Fruit fly (Drosophila melanogaster): ENCODE results near the gene Boh1.

DNA sequence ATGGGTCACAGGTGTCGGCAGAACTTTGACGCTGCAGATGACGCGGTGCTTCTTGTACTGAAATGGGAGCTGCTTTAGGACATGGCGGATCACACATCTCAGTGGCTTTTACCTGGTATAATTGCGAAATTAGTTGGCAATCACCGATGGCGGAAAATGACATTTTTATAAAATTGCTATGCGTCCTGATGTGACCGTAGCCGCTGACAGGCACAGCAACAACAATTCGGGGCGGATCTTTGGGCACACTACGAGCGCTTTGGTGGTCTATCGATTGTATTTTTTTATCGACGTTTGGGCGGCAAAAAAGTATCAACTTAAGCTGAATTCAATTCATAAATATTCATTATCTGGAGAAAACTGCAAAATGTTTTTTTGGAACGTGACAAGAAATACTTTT is 34.6 kb upstream of the Boh1 start, which contains the start of gene CG4951:
- no peak for TF ChIP-seq CG8159 (tag; optimal IDR thresholded peaks at IDR 0.05)
- no peak for TF ChIP-seq Pif1A (GFP tag; optimal IDR thresholded peaks at IDR 0.05)
- TF ChIP-seq CG10348 (GFP tag; IDR thresholded peaks at IDR 0.05) = no peak
- TF ChIP-seq Ets98B (GFP tag; IDR thresholded peaks at IDR 0.05) = no peak
- TF ChIP-seq D1 (tag; optimal IDR thresholded peaks at IDR 0.05) = no peak
- no peak for TF ChIP-seq CG4496 (GFP tag; IDR thresholded peaks at IDR 0.05)
- TF ChIP-seq EcR (GFP tag; optimal IDR thresholded peaks at IDR 0.05) = no peak
- no peak for TF ChIP-seq Snoo (tag; optimal IDR thresholded peaks at IDR 0.05)
- TF ChIP-seq CG17806 (tag; optimal IDR thresholded peaks at IDR 0.05) = no peak
- TF ChIP-seq Pif1B (GFP tag; optimal IDR thresholded peaks at IDR 0.05) = no peak
- TF ChIP-seq CG32121 (GFP tag; IDR thresholded peaks at IDR 0.05) = no peak
- TF ChIP-seq CG9948 (tag; optimal IDR thresholded peaks at IDR 0.05) = no peak
